Worm (Caenorhabditis elegans): ENCODE measurements around the gene C07E3.4.

C07E3.4 gene

DNA sequence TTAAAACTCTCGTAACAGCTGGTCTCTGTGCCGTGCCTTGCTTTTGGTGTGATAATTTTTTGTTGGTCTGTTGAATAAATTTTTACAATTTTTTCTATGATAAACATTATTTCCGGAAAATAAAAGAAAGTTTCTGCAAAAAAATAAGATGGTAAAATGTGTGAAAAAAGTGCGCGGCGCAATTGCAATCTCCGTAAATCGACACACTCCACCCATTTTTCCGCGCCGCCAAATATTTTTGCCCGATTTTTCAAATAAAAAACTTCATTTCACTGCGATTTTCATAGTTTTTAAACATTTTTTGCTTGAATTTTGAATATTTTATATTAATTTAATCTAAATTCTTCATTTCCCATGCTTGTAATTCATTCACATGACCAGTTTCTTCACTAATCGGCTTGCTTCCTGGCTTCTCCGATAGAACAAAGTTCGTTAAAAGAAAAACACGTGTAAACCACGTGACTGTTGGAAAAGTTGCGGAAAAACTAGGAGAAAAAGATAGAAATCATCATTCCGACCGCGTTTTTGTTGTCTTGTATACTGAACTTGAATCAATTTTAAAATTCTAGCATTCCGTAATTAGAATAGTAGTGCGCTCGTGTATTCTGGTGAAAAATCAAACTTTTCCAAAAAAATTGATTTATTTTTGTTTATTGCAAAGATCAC is 27.6 kb downstream of the C07E3.4 start (continued):
- no peak for TF ChIP-seq rec-8 (tag; optimal IDR thresholded peaks at IDR 0.05)
- no peak for TF ChIP-seq ccch-3 (GFP tag; optimal IDR thresholded peaks at IDR 0.05)
- TF ChIP-seq rpc-1 (optimal IDR thresholded peaks at IDR 0.05), result peak; percentile 33
- no peak for TF ChIP-seq rpc-1 (tag; optimal IDR thresholded peaks at IDR 0.05)
- peak; percentile 56 for TF ChIP-seq repo-1 (tag; optimal IDR thresholded peaks at IDR 0.05)
- peak; percentile 39; the same call in 1 of the 2 replicates for TF ChIP-seq B0336.3 (GFP tag; IDR thresholded peaks at IDR 0.05)
- TF ChIP-seq ztf-3 (GFP tag; optimal IDR thresholded peaks at IDR 0.05), result no peak
- peak; percentile 23; the same call in 1 of the 2 replicates for TF ChIP-seq pbrm-1 (GFP tag; IDR thresholded peaks at IDR 0.05)
- TF ChIP-seq mel-28 (tag; optimal IDR thresholded peaks at IDR 0.05; ENCODE audit: borderline replicate concordance), result no peak
- TF ChIP-seq B0035.1 (tag; optimal IDR thresholded peaks at IDR 0.05), result peak; percentile 11
- no peak for TF ChIP-seq F57C9.4 (tag; optimal IDR thresholded peaks at IDR 0.05)
- peak in 1 of 3 experiments; percentile 80 for TF ChIP-seq lin-35 (GFP tag; optimal IDR thresholded peaks at IDR 0.05)
- TF ChIP-seq snpc-3.4 (tag; optimal IDR thresholded peaks at IDR 0.05), result peak; percentile 36
- TF ChIP-seq efl-1 (GFP tag; optimal IDR thresholded peaks at IDR 0.05), result peak; percentile 2
- no peak for TF ChIP-seq lag-1 (GFP tag; IDR thresholded peaks at IDR 0.05)
- peak; percentile 82 for TF ChIP-seq attf-5 (GFP tag; optimal IDR thresholded peaks at IDR 0.05)
- peak; percentile 33 for TF ChIP-seq chd-7 (tag; optimal IDR thresholded peaks at IDR 0.05)
- TF ChIP-seq K11D2.4 (GFP tag; IDR thresholded peaks at IDR 0.05), result no peak
- no peak for TF ChIP-seq F22D6.2 (tag; optimal IDR thresholded peaks at IDR 0.05)
- TF ChIP-seq nfya-1 (tag; optimal IDR thresholded peaks at IDR 0.05; ENCODE audit: borderline replicate concordance, insufficient read depth), result no peak
- TF ChIP-seq snpc-1.3 (tag; optimal IDR thresholded peaks at IDR 0.05; ENCODE audit: insufficient read depth), result peak; percentile 78
- TF ChIP-seq hmg-1.2 (GFP tag; IDR thresholded peaks at IDR 0.05), result peak; percentile 43
- TF ChIP-seq nhr-80 (tag; optimal IDR thresholded peaks at IDR 0.05), result peak; percentile 26
- TF ChIP-seq lir-1 (GFP tag; conservative IDR thresholded peaks at IDR 0.05), result no peak
- TF ChIP-seq madf-8 (GFP tag; conservative IDR thresholded peaks at IDR 0.05), result no peak
- TF ChIP-seq F10E7.11 (tag; optimal IDR thresholded peaks at IDR 0.05), result no peak
- no peak for TF ChIP-seq akir-1 (GFP tag; optimal IDR thresholded peaks at IDR 0.05)
- TF ChIP-seq fkh-3 (tag; optimal IDR thresholded peaks at IDR 0.05), result no peak
- TF ChIP-seq attf-3 (GFP tag; conservative IDR thresholded peaks at IDR 0.05), result peak; percentile 56; the same call in 1 of the 2 replicates
- no peak for TF ChIP-seq bed-2 (GFP tag; IDR thresholded peaks at IDR 0.05)
- peak; percentile 22 for TF ChIP-seq dpl-1 (GFP tag; optimal IDR thresholded peaks at IDR 0.05)
- TF ChIP-seq ZK185.1 (tag; optimal IDR thresholded peaks at IDR 0.05; ENCODE audit: poor library complexity, severe bottlenecking), result peak; percentile 23
- peak; percentile 72 for TF ChIP-seq B0019.2 (GFP tag; conservative IDR thresholded peaks at IDR 0.05)
- TF ChIP-seq F23B12.7 (tag; optimal IDR thresholded peaks at IDR 0.05; ENCODE audit: insufficient read depth), result peak; percentile 65
- 0 out of 2 replicates have a peak, but pooled peaks have one; percentile 26 for TF ChIP-seq let-526 (GFP tag; IDR thresholded peaks at IDR 0.05)
- TF ChIP-seq ama-1 (optimal IDR thresholded peaks at IDR 0.05), result peak; percentile 44
- peak in 1 of 2 experiments; percentile 16 for TF ChIP-seq ama-1 (GFP tag; optimal IDR thresholded peaks at IDR 0.05)
- TF ChIP-seq T07F8.4 (tag; optimal IDR thresholded peaks at IDR 0.05), result no peak
- no peak for TF ChIP-seq egl-18 (GFP tag; IDR thresholded peaks at IDR 0.05)
- no peak for TF ChIP-seq atf-7 (tag; optimal IDR thresholded peaks at IDR 0.05)
- TF ChIP-seq lin-54 (GFP tag; optimal IDR thresholded peaks at IDR 0.05), result peak; percentile 62
- peak; percentile 56 for TF ChIP-seq D2030.7 (GFP tag; IDR thresholded peaks at IDR 0.05)

All from whole organism, young adult.